Fruit fly (Drosophila melanogaster): ENCODE data around the gene CG32087.

The CG32087 gene

dm6 chr3L:11683819-11684521, 48.0 kb upstream of the CG32087 start, which contains the start of gene Sugb (continued):
- peak; percentile 33 for TF ChIP-seq Ets96B (tag; optimal IDR thresholded peaks at IDR 0.05)
- TF ChIP-seq CG6276 (GFP tag; optimal IDR thresholded peaks at IDR 0.05): peak; percentile 73
- peak; percentile 24 for TF ChIP-seq Eip93F (GFP tag; optimal IDR thresholded peaks at IDR 0.05)
- TF ChIP-seq fkh (GFP tag; optimal IDR thresholded peaks at IDR 0.05): peak; percentile 96
- TF ChIP-seq acj6 (GFP tag; optimal IDR thresholded peaks at IDR 0.05): peak; percentile 68
- peak; percentile 11 for TF ChIP-seq topi (GFP tag; optimal IDR thresholded peaks at IDR 0.05)
- peak; percentile 63; the same call in 1 of the 2 replicates for TF ChIP-seq CG15336 (GFP tag; IDR thresholded peaks at IDR 0.05)
- TF ChIP-seq CG9139 (GFP tag; optimal IDR thresholded peaks at IDR 0.05): peak; percentile 12
- peak; percentile 57 for TF ChIP-seq CG10631 (GFP tag; optimal IDR thresholded peaks at IDR 0.05)

dm6 chr3L:11684522-11684851, 47.5 kb upstream of the CG32087 start:
- no peak for TF ChIP-seq Met (GFP tag; optimal IDR thresholded peaks at IDR 0.05)
- TF ChIP-seq OdsH (GFP tag; optimal IDR thresholded peaks at IDR 0.05): no peak
- TF ChIP-seq CG16779 (tag; optimal IDR thresholded peaks at IDR 0.05): no peak
- no peak for TF ChIP-seq ss (GFP tag; optimal IDR thresholded peaks at IDR 0.05)
- TF ChIP-seq Hr4 (GFP tag; optimal IDR thresholded peaks at IDR 0.05): no peak
- no peak for TF ChIP-seq CG4318 (GFP tag; optimal IDR thresholded peaks at IDR 0.05)
- peak; percentile 22 for TF ChIP-seq vri (GFP tag; optimal IDR thresholded peaks at IDR 0.05)
- no peak for TF ChIP-seq Ets96B (tag; optimal IDR thresholded peaks at IDR 0.05)
- no peak for TF ChIP-seq CG34406 (GFP tag; optimal IDR thresholded peaks at IDR 0.05)

DNA sequence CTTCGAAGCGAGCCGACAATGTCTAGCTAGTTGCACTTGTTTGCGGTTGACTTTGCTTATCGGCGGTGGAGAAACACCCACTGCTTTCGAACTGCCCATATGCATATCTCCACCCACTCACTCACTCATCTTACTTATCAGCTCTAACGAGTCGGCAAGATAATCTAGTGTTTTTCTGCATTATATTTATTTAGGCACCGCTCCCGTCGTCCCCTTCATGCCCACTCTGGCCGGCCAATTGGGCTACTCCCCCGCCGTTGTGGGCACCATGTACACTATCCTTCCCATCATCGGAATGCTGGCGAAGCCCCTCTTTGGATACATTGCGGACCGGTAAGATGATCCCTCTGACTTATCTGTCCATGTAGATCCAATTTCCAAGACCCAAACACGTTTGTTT, 46.1 kb upstream of the CG32087 start:
- peak; percentile 80 for TF ChIP-seq fkh (GFP tag; optimal IDR thresholded peaks at IDR 0.05)
- TF ChIP-seq CG31627 (GFP tag; optimal IDR thresholded peaks at IDR 0.05): no peak

DNA sequence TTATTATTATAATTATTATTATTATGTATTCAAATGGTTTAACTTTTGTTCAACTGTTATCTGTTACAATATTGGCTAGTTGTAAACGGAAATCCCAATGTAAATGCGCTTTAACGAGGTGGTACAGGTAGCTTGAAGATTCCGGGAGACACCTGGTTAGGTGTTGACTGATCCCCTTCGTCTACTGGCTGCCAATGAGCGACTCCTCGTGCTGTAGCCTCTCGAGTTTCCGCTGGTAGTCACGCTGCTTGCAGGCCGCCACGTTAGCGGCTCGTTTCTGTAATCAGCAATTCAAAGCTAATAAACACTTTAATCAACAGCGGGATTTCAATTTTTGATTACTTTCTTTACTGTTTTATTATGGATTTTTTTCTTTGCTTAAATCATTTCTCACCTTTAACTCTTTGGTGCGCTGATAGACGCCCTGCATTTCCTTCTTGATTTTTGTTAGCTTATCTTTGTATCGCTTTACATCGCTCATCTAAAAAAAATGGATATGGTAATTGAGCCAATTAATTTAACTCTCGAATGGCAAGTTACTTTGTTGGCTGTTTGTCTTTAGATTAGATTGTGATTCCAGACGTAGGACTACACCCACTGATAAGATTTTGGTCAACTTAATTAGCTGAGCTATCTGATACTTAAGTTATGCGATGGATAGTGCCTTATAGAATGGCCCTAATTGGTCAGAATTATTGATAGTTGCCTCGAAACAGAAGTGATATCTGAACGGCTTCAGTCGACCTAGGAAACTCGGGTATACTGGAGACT, 41.9 kb upstream of the CG32087 start:
- TF ChIP-seq CG6276 (GFP tag; optimal IDR thresholded peaks at IDR 0.05) (no peak), fkh (GFP tag; optimal IDR thresholded peaks at IDR 0.05) (peak; percentile 22)

DNA sequence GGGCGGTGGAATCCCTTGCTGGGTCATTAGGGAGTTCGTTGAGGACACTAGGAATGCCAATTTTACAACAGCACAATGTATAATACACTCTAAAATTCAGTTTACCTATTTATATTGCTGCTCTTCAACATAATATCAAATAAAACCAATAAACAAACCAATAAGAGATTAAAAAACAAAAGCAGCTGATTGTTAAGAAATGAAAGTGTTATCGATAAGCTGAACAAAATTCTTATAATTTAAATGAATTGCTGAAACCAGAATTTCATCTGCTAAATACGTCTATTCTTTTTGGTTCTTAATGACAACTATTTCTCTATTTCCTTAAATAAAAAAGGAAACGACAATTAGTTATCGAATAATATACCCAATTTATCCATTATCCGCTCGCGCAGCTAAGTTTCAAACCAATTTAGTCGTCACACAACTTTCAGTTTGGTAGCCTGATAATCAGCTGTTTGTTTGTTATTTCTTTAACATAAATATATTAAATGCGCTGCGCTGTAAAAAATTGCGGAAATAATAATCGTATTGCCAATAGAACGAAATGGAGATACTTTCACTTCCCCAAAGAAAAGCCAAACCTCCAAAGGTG, 40.6 kb upstream of the CG32087 start, which contains the start of the genes Pldn and CG14135:
Gene Pldn (minus strand): TSS at position 197 of the 595 bp plus-strand sequence.
Gene CG14135 (plus strand): TSS at position 369 of the 595 bp plus-strand sequence.
- TF ChIP-seq CG31627 (GFP tag; optimal IDR thresholded peaks at IDR 0.05) (no peak), fkh (GFP tag; optimal IDR thresholded peaks at IDR 0.05) (peak; percentile 62), CG3032 (tag; optimal IDR thresholded peaks at IDR 0.05) (peak; percentile 2), Blimp-1 (GFP tag; optimal IDR thresholded peaks at IDR 0.05) (peak; percentile 38)

- TF ChIP-seq Eip93F (GFP tag; optimal IDR thresholded peaks at IDR 0.05) (no peak), dac (GFP tag; optimal IDR thresholded peaks at IDR 0.05) (no peak)
Observed at dm6 chr3L:11692853-11693252, 39.1 kb upstream of the CG32087 start.

DNA sequence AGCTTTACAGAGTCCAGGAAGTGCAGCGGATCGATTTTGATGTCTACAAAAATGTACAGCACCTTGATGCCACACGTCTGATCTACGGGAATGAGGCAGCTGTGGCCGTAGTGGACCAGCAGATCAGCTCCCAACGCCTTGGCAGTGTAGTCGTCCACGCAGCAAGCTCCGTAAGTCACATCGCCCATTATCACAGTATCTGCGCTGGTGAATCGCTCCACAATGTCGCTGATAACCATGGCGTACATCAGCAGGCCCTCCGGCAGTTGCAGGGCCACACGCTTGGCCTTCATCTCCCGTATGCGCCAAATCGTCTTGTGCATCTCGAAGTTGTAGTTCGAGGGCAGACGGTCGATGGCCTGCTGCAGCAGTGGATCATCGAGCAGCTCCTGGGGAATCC, 36.9 kb upstream of the CG32087 start:
- TF ChIP-seq Eip75B (GFP tag; optimal IDR thresholded peaks at IDR 0.05): no peak
- TF ChIP-seq eg (GFP tag; IDR thresholded peaks at IDR 0.05): no peak
- no peak for TF ChIP-seq svp (GFP tag)
- TF ChIP-seq CG9139 (GFP tag; optimal IDR thresholded peaks at IDR 0.05): no peak
- TF ChIP-seq fkh (GFP tag; optimal IDR thresholded peaks at IDR 0.05): no peak
- TF ChIP-seq lz (GFP tag; optimal IDR thresholded peaks at IDR 0.05): no peak

All from whole organism, prepupa.